Worm (Caenorhabditis elegans): ENCODE measurements around the gene H05C05.4.

Gene H05C05.4

DNA sequence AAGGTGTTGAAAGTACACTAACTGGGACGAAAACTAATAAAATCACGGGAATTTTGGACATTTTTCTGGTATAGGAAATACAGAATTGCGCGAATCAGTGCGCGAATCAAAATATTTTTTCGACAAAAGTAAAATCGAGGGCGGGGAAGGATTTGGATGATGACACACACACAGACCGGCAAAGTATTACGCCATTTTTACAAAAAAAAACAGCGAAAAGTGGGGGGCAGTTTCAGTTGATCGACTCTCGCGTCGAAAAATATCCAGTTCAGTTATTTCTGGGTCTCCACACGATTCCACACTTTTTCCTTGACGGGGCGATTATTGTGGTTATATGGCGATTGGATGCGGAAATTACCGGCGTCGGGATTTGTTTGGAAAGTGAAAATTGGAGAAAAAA is at the start of gene H05C05.4:
TSS of gene H05C05.4 (minus strand) at position 101 of the 400 bp plus-strand sequence.
- no peak for TF ChIP-seq him-1 (tag; optimal IDR thresholded peaks at IDR 0.05)
- TF ChIP-seq dao-5 (tag; optimal IDR thresholded peaks at IDR 0.05), result no peak
- no peak for TF ChIP-seq W03F9.2 (tag; optimal IDR thresholded peaks at IDR 0.05)

DNA sequence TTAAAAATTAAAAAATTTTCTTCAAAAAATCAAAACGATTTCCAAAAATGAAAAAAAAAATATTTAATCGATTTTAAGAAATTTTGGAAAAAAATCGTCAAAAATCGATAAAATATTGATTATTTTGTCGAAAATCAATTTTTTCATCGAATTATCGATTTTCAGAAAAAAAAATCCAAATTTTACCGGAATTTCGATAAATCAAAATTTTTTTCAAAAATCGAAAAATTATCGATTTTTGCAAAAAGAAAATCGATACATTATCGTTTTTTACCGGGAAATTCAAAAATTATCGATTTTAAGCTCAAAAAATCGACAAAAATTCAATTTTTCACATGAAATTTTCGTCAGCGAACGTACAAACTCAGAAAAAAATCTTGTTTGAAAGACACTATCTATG is 49.3 kb upstream of the H05C05.4 start:
- TF ChIP-seq him-1 (tag; optimal IDR thresholded peaks at IDR 0.05) (no peak), W03F9.2 (tag; optimal IDR thresholded peaks at IDR 0.05) (no peak), dao-5 (tag; optimal IDR thresholded peaks at IDR 0.05) (no peak)

- TF ChIP-seq him-1 (tag; optimal IDR thresholded peaks at IDR 0.05) (no peak), dao-5 (tag; optimal IDR thresholded peaks at IDR 0.05) (no peak), W03F9.2 (tag; optimal IDR thresholded peaks at IDR 0.05) (no peak)
Measured at ce11 chrIII:2993963-2994362, 48.0 kb upstream of the H05C05.4 start.

ce11 chrIII:2992234-2992633 is 46.2 kb upstream of the H05C05.4 start:
- no peak for TF ChIP-seq him-1 (tag; optimal IDR thresholded peaks at IDR 0.05)
- no peak for TF ChIP-seq dao-5 (tag; optimal IDR thresholded peaks at IDR 0.05)
- no peak for TF ChIP-seq W03F9.2 (tag; optimal IDR thresholded peaks at IDR 0.05)

- no peak for TF ChIP-seq him-1 (tag; optimal IDR thresholded peaks at IDR 0.05)
- TF ChIP-seq W03F9.2 (tag; optimal IDR thresholded peaks at IDR 0.05), result no peak
- TF ChIP-seq dao-5 (tag; optimal IDR thresholded peaks at IDR 0.05), result no peak
Measured at ce11 chrIII:2989957-2990356, 44.0 kb upstream of the H05C05.4 start, which contains the start of gene Y55D5A.4. Gene Y55D5A.4 (minus strand): TSS chrIII:2990057.

- TF ChIP-seq W03F9.2 (tag; optimal IDR thresholded peaks at IDR 0.05), result no peak
- TF ChIP-seq him-1 (tag; optimal IDR thresholded peaks at IDR 0.05), result no peak
- no peak for TF ChIP-seq dao-5 (tag; optimal IDR thresholded peaks at IDR 0.05)
Measured at ce11 chrIII:2983044-2983443, 37.0 kb upstream of the H05C05.4 start.

- TF ChIP-seq dao-5 (tag; optimal IDR thresholded peaks at IDR 0.05) (no peak), W03F9.2 (tag; optimal IDR thresholded peaks at IDR 0.05) (no peak)
Measured at ce11 chrIII:2982109-2982508, 36.1 kb upstream of the H05C05.4 start, which contains the start of gene Y55D5A.1. Gene Y55D5A.1 (plus strand): TSS chrIII:2982409.

DNA sequence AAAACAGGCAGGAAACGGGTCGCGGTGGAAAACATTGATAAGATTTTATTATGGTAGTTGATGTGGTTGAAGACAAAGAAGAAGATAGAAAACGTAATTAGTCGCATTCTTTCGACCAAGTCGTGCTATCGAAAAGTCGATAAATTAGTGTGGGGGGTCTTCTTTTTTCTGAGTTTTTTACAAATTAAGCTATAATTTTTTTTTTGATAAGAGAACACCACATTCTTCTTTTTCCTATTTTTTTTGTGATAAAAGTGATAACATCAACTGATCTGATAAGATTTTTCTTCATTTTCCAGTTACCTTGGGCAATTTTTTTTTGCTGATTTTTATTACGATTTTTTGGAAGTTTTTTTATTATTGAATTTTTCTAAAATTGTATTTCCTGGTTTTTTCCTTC is 34.9 kb upstream of the H05C05.4 start:
- no peak for TF ChIP-seq him-1 (tag; optimal IDR thresholded peaks at IDR 0.05)
- no peak for TF ChIP-seq W03F9.2 (tag; optimal IDR thresholded peaks at IDR 0.05)
- no peak for TF ChIP-seq dao-5 (tag; optimal IDR thresholded peaks at IDR 0.05)

DNA sequence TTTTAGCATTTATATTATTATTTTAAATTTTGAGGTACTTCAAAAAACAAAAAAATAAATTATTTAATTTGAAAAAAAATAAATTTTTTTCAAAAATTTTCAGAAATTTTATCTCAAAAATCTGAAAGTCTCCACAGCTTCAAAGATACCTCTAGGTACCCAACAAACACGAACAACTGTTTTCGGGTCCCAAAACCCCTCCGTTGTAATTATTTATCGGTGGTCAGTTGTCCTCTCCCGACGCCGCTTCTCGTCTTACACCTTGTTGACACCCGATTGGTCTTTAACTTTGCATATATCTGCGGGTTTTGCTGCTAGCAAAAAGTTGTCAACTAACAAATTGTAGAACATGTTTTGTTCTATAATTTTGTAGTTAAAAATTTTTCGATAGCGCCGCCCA is 30.2 kb upstream of the H05C05.4 start:
- TF ChIP-seq him-1 (tag; optimal IDR thresholded peaks at IDR 0.05) (no peak), dao-5 (tag; optimal IDR thresholded peaks at IDR 0.05) (no peak), W03F9.2 (tag; optimal IDR thresholded peaks at IDR 0.05) (no peak)

DNA sequence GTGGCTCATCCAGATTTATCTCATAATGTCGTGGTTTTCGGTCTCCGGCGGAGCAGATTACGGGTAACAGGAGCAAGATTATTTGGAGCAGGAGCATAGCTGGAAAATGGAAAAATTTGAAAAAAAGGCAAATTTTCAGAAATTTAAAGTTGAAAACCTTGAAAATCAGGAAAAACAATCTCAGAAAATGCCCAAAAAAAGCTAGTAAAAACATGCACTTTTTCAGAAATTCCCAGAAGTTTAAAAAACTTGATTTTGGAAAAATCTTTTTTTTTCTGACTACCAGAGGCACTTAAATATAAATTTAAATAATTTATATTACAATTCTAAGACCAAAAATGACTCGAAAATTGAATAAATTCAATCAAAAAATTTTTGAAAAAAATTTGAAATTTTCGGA is 29.7 kb upstream of the H05C05.4 start, which contains the start of gene Y55D5A.3:
TSS of gene Y55D5A.3 (minus strand) at position 101 of the 400 bp plus-strand sequence.
- TF ChIP-seq W03F9.2 (tag; optimal IDR thresholded peaks at IDR 0.05) (no peak), dao-5 (tag; optimal IDR thresholded peaks at IDR 0.05) (no peak), him-1 (tag; optimal IDR thresholded peaks at IDR 0.05) (no peak)

DNA sequence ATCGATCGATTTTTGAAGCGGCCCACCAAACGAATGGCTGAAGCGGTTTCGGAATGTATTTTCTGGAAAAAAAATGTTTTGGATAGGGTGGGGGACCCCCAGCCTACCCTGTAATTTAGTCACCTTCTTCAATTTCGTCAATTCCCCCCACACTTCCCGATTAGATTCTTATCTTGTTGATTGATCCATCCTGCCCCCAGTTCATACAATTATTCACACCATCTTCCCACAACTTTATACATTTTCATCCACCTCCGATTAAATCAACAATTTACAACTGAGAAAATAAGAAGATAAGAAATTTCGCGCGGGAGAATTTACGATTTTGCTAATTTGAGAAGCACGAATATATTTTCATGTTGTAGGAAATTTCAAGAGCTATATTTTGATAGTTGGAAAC is 27.0 kb upstream of the H05C05.4 start:
- TF ChIP-seq dao-5 (tag; optimal IDR thresholded peaks at IDR 0.05), result no peak
- no peak for TF ChIP-seq him-1 (tag; optimal IDR thresholded peaks at IDR 0.05)
- TF ChIP-seq W03F9.2 (tag; optimal IDR thresholded peaks at IDR 0.05), result no peak

- TF ChIP-seq W03F9.2 (tag; optimal IDR thresholded peaks at IDR 0.05), result no peak
- TF ChIP-seq him-1 (tag; optimal IDR thresholded peaks at IDR 0.05), result no peak
- no peak for TF ChIP-seq dao-5 (tag; optimal IDR thresholded peaks at IDR 0.05)
Measured at ce11 chrIII:2970251-2970650, 24.2 kb upstream of the H05C05.4 start.

DNA sequence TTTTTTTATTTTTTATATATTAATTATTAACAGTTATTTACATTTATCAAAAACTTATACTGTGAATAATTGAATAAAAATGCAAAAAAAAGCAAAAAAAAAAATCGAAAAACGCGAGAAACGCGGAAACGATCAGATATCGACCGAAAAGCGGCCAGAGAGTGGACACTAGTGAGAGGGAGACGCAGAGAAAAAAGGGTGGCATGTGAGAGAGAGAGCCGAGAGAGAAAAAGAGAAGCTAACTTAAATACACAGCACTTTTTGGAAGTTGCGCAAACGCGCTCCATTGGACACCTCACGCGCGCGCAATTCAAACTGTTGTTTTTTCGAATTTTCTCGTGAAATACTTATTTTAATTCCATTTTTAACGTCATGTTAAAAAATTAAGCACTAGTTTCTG is 20.5 kb upstream of the H05C05.4 start:
- TF ChIP-seq W03F9.2 (tag; optimal IDR thresholded peaks at IDR 0.05) (peak; percentile 32), dao-5 (tag; optimal IDR thresholded peaks at IDR 0.05) (no peak)

- TF ChIP-seq W03F9.2 (tag; optimal IDR thresholded peaks at IDR 0.05), result no peak
- no peak for TF ChIP-seq dao-5 (tag; optimal IDR thresholded peaks at IDR 0.05)
- no peak for TF ChIP-seq him-1 (tag; optimal IDR thresholded peaks at IDR 0.05)
Measured at ce11 chrIII:2965534-2965933, 19.5 kb upstream of the H05C05.4 start, which contains the start of gene H05C05.2. Gene H05C05.2 (minus strand): TSS chrIII:2965634.

DNA sequence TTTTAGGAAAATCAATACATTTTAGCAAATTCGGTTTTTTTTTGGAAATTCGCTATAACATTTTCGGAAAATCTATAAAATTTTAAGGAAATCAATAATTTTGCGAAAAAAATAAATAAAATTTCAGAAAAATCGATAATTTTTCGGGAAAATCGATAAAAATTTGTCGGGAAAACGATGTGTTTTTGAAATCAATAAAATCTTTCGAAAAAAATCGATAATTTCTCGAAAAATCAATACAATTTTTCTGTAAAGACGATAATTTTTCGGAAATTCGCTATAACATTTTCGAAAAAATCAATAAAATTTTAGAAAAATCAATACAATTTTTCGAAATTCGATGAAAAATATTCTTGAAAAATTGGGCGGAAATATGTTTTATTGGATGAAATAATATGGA is 15.8 kb upstream of the H05C05.4 start:
- TF ChIP-seq W03F9.2 (tag; optimal IDR thresholded peaks at IDR 0.05) (no peak), dao-5 (tag; optimal IDR thresholded peaks at IDR 0.05) (no peak), him-1 (tag; optimal IDR thresholded peaks at IDR 0.05) (no peak)

All from whole organism, L4/young adult.